Fruit fly (Drosophila melanogaster) S2 (cell line): ENCODE results near the gene CG4325.

Source experiments
- CG8478 ChIP-seq: fragments of >200 bp; optimal IDR thresholded peaks from 2 replicates; lab custom pipeline; 2018
- CTCF ChIP-seq, 2 experiments: fragments of >200 bp; optimal IDR thresholded peaks; 2 replicates each; lab custom pipeline; 2018

- no peak for TF ChIP-seq CG8478 (lab: Kevin White, UChicago)
- TF ChIP-seq CTCF (optimal IDR thresholded peaks at IDR 0.05; lab: Kevin White, UChicago) = no peak
Observed at dm6 chrX:2043660-2044397, at the start of gene CG4325.
